Fruit fly (Drosophila melanogaster) whole organism, adult: ENCODE data around the gene CG4951.

Experiments used
- CG11617 ChIP-seq: fragments of 200-800 bp; sonication (Bioruptor generic); optimal IDR thresholded peaks from 2 replicates; lab custom pipeline; 2017; ENCODE audit warnings: mild to moderate bottlenecking, missing biosample characterization, missing genetic modification reagents, missing genetic modification characterization
- CG12768 ChIP-seq: fragments of 200-800 bp; sonication (Bioruptor generic); optimal IDR thresholded peaks from 2 replicates; lab custom pipeline; 2017; ENCODE audit warnings: missing biosample characterization, missing genetic modification characterization, mild to moderate bottlenecking, moderate library complexity, missing genetic modification reagents
- CG14711 ChIP-seq: fragments of 200-800 bp; sonication (Bioruptor generic); optimal IDR thresholded peaks from 2 replicates; lab custom pipeline; 2018; ENCODE audit warnings: missing biosample characterization, mild to moderate bottlenecking, missing genetic modification characterization, moderate library complexity
- CG1620 ChIP-seq: fragments of 200-800 bp; sonication (Bioruptor generic); optimal IDR thresholded peaks from 2 replicates; lab custom pipeline; 2016; ENCODE audit warnings: missing biosample characterization, missing genetic modification characterization
- CG33017 ChIP-seq: fragments of 200-800 bp; sonication (Bioruptor generic); optimal IDR thresholded peaks from 2 replicates; lab custom pipeline; 2018; ENCODE audit warnings: missing biosample characterization, mild to moderate bottlenecking, missing genetic modification characterization, moderate library complexity
- CG5204 ChIP-seq: fragments of 200-800 bp; sonication (Bioruptor generic); optimal IDR thresholded peaks from 2 replicates; lab custom pipeline; 2016; ENCODE audit warnings: missing biosample characterization, missing genetic modification characterization
- CG7045 ChIP-seq: fragments of 200-800 bp; sonication (Bioruptor generic); optimal IDR thresholded peaks from 2 replicates; lab custom pipeline; 2017; ENCODE audit warnings: missing biosample characterization, mild to moderate bottlenecking, missing genetic modification characterization
- CG7101 ChIP-seq: fragments of 200-800 bp; sonication (Bioruptor generic); optimal IDR thresholded peaks from 2 replicates; lab custom pipeline; 2018; ENCODE audit warnings: missing biosample characterization, mild to moderate bottlenecking, missing genetic modification characterization, moderate library complexity
- Clk ChIP-seq: fragments of 200-800 bp; sonication (Bioruptor generic); optimal IDR thresholded peaks from 2 replicates; lab custom pipeline; 2017; ENCODE audit warnings: missing biosample characterization, missing genetic modification characterization
- Crg-1 ChIP-seq: fragments of 200-800 bp; sonication (Bioruptor generic); optimal IDR thresholded peaks from 2 replicates; lab custom pipeline; 2016; ENCODE audit warnings: missing biosample characterization, missing genetic modification characterization
- Hr96 ChIP-seq: fragments of 200-800 bp; sonication (Bioruptor generic); optimal IDR thresholded peaks from 2 replicates; lab custom pipeline; 2016; ENCODE audit warnings: missing biosample characterization, missing genetic modification characterization
- Mnt ChIP-seq: fragments of 200-800 bp; sonication (Bioruptor generic); optimal IDR thresholded peaks from 2 replicates; lab custom pipeline; 2016; ENCODE audit warnings: missing biosample characterization, mild to moderate bottlenecking, missing genetic modification characterization
- bab1 ChIP-seq: fragments of 200-800 bp; sonication (Bioruptor generic); optimal IDR thresholded peaks from 3 replicates; lab custom pipeline; 2019; ENCODE audit warnings: missing biosample characterization, mild to moderate bottlenecking, missing genetic modification characterization, moderate library complexity
- cic ChIP-seq: fragments of 200-800 bp; sonication (Bioruptor generic); optimal IDR thresholded peaks from 2 replicates; lab custom pipeline; 2017; ENCODE audit warnings: missing biosample characterization, mild to moderate bottlenecking, missing genetic modification characterization, moderate library complexity
- cnc ChIP-seq, 2 experiments: fragments of >200 bp; optimal IDR thresholded peaks; 2 replicates each; lab custom pipeline; 2017
- kay ChIP-seq: fragments of 200-800 bp; sonication (Bioruptor generic); peaks from one replicate; lab custom pipeline; 2016; ENCODE audit warnings: missing biosample characterization, missing genetic modification characterization, borderline replicate concordance
- ovo ChIP-seq: fragments of 200-800 bp; sonication (Bioruptor generic); optimal IDR thresholded peaks from 2 replicates; lab custom pipeline; 2016; ENCODE audit warnings: missing biosample characterization, missing genetic modification characterization
- pad ChIP-seq: fragments of 200-800 bp; sonication (Bioruptor generic); optimal IDR thresholded peaks from 3 replicates; lab custom pipeline; 2017; ENCODE audit warnings: missing biosample characterization, missing genetic modification characterization, mild to moderate bottlenecking, moderate library complexity, missing genetic modification reagents
- tj ChIP-seq: fragments of 200-800 bp; sonication (Bioruptor generic); optimal IDR thresholded peaks from 3 replicates; lab custom pipeline; 2017; ENCODE audit warnings: missing biosample characterization, mild to moderate bottlenecking, missing genetic modification characterization, moderate library complexity
- toe ChIP-seq: fragments of 200-800 bp; sonication (Bioruptor generic); optimal IDR thresholded peaks from 2 replicates; lab custom pipeline; 2016; ENCODE audit warnings: missing biosample characterization, missing genetic modification characterization

The CG4951 gene

DNA sequence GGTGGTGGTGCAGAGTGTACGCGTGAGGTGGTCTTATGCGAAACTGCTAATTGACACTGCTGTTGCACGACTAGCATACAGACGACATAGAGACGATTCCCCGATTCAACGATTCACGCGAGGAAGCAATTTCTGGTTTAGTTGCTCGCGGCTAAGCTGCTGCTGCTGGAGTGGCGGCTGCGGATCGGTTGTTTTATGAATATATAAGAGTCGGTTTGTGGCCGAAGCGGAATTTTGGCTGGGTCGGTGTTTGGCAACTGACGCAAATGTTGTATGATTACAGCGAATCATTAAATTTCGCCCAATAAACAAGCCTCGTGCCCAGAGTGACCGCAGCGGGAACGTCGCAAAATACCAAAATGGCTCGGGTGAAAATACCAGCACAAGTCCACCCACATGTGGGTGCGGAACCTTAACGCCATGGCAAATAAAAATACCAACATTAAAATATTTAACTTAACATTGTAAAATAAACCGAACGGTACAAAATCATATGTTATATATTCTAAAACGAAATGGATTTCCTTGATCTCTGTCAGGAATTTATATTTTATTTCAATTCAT, 6.1 kb downstream of the CG4951 start, which contains the start of gene mfrn:
TSS of gene mfrn (minus strand) at position 340 of the 564 bp plus-strand sequence.
- TF ChIP-seq Mnt (GFP tag; lab: Kevin White, UChicago): peak; percentile 84
- no peak for TF ChIP-seq Hr96 (GFP tag; lab: Kevin White, UChicago)

DNA sequence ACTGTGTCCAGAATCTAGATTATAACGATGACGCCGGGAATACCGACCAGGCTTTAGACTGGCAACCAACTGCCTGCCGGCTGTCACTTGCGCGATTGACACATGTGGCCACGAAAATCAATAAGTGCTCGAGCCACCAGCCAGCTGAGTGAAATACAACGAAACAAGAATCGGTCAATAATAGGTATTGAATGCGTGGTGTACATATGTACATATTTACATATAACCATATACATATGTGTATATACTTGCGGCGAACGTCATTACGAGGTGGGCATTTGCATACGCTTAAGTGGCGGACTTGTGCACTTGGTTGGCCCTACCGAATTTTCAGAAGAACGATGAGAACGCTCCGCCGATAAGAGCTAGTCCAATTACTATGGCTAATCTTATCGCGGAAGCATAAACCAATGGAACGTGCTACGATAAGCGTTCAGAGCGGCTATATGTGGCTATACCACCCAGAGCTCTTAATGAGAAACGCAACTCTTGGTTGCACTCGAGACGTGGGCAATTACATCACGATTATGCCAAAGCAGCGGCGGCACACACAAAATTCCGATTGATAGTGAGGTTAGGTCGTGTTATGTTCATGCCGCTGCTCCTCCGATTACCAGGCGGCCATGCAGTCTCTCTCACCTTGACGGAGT, 7.2 kb downstream of the CG4951 start:
- TF ChIP-seq CG1620 (GFP tag; lab: Kevin White, UChicago) (peak; percentile 1), pad (GFP tag; lab: Kevin White, UChicago) (no peak), cic (GFP tag; lab: Kevin White, UChicago) (no peak), tj (GFP tag; lab: Kevin White, UChicago) (no peak), CG12768 (GFP tag; lab: Kevin White, UChicago) (no peak), Mnt (GFP tag; lab: Kevin White, UChicago) (peak; percentile 13), Crg-1 (GFP tag; lab: Kevin White, UChicago) (peak; percentile 13), CG7101 (peak; percentile 5)

DNA sequence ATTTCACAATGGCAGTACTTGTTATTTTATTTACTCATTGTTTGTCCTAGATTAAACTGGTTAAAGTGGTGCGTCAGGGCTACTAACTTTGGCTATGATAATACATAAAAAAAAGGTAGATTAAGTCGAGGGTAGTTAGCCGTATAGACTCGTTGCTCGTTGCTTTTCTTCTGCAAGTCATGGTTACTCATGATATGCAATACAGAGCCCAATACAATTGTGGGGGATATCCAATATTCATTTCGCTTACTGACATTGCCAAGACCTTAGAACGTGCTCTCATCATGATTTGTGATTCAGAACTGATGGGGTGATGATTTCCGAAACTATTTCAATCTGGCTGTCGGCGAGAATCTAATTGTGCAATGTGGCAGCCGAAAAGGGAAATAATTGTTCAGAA, 8.5 kb downstream of the CG4951 start:
- TF ChIP-seq pad (GFP tag; lab: Kevin White, UChicago) (no peak), cnc (optimal IDR thresholded peaks at IDR 0.05; lab: Kevin White, UChicago) (peak; percentile 58 to 94), bab1 (GFP tag; lab: Kevin White, UChicago) (no peak), CG11617 (no peak), CG1620 (GFP tag; lab: Kevin White, UChicago) (no peak)

DNA sequence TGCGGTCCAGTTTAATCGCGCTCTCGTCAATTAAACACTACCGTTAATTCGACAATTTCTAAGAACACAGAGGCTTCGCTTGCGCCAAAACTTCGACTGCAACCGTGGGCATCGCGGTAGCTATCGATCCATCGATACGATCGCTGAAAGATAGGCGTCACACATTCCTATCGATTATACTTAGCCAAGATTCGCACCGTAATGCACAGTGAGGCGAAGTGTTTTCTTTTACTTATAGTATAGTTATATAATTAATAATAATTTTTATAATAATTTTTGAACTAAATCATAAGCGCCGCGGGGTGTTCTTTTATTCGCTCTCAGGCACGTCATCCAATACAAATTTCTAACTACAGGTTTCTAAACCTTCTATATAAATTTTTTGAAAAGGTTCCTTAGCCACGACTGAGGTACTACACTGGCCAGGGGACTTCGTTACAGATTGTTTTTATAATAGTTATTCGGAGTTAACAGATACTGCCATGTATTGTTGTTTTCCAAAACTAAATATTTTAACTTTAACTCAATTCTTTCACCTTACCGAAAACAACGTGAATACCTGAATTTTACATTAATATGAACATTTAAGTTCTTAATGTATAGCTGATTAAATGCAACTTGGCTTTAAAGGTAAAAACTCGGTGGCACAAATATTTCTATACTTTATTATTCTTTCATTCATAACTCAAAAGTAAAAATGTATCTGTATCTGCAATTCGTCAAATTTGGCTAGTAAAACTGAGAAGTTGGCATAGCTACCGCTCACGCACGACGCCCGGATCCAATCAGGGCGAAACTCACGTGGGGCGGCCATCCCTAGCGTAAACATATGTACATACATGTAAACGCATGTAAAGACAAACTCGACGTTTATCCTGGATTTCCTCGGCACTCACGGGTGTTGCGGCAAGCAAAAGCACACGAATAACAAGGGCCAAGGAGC, 15.9 kb downstream of the CG4951 start, which contains the start of the genes NSD and BOD1:
TSS of gene NSD (minus strand) at position 102 of the 943 bp plus-strand sequence.
TSS of gene BOD1 (plus strand) at position 494 of the 943 bp plus-strand sequence.
- TF ChIP-seq toe (GFP tag; lab: Kevin White, UChicago): peak; percentile 40
- TF ChIP-seq Hr96 (GFP tag; lab: Kevin White, UChicago): peak; percentile 17
- peak; percentile 8 for TF ChIP-seq bab1 (GFP tag; lab: Kevin White, UChicago)
- TF ChIP-seq ovo: peak; percentile 5
- no peak for TF ChIP-seq CG12768 (GFP tag; lab: Kevin White, UChicago)
- no peak for TF ChIP-seq CG14711 (tag; lab: Kevin White, UChicago)
- no peak for TF ChIP-seq CG5204
- TF ChIP-seq Crg-1 (GFP tag; lab: Kevin White, UChicago): no peak
- peak; percentile 42 for TF ChIP-seq CG11617
- TF ChIP-seq tj (GFP tag; lab: Kevin White, UChicago): peak; percentile 20
- TF ChIP-seq cic (GFP tag; lab: Kevin White, UChicago): no peak
- TF ChIP-seq kay (GFP tag; lab: Kevin White, UChicago): no peak
- no peak for TF ChIP-seq CG7045 (GFP tag; lab: Kevin White, UChicago)
- TF ChIP-seq Clk (GFP tag; lab: Kevin White, UChicago): peak; percentile 8
- TF ChIP-seq CG1620 (GFP tag; lab: Kevin White, UChicago): no peak
- TF ChIP-seq Mnt (GFP tag; lab: Kevin White, UChicago): peak; percentile 39
- TF ChIP-seq cnc (optimal IDR thresholded peaks at IDR 0.05; lab: Kevin White, UChicago): no peak
- TF ChIP-seq CG7101: peak; percentile 50
- TF ChIP-seq pad (GFP tag; lab: Kevin White, UChicago): peak; percentile 14
- TF ChIP-seq CG33017 (tag; lab: Kevin White, UChicago): no peak

DNA sequence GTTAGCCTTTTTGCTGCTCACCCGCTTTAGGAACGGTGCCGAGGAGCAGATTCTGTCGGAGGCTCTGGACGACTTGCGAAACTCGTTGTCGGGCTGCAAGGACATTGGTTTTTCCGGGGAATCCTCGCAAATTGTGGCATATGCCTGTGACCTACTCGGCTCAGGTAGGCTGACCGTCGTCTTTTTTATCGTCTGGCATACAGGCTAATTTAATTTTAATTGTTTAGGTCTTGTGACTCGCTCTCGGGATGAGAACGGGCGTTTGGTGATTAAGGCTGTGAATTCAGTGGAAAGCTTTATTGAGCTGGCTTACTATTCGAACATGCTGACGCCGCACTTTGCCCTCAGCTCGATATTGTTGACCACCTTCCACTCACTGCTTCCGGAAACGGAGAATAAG, 22.5 kb downstream of the CG4951 start:
- TF ChIP-seq CG5204 (no peak), tj (GFP tag; lab: Kevin White, UChicago) (no peak), Mnt (GFP tag; lab: Kevin White, UChicago) (no peak), ovo (no peak), pad (GFP tag; lab: Kevin White, UChicago) (no peak), cic (GFP tag; lab: Kevin White, UChicago) (no peak), CG11617 (no peak), cnc (optimal IDR thresholded peaks at IDR 0.05; lab: Kevin White, UChicago) (no peak), Crg-1 (GFP tag; lab: Kevin White, UChicago) (no peak), CG7045 (GFP tag; lab: Kevin White, UChicago) (no peak), bab1 (GFP tag; lab: Kevin White, UChicago) (no peak), CG33017 (tag; lab: Kevin White, UChicago) (no peak)
